Fruit fly (Drosophila melanogaster) whole organism, embryonic: ENCODE data around the gene CG32645.

Source experiments
- CG10654 ChIP-seq: fragments of 200-800 bp; sonication (Bioruptor generic); optimal IDR thresholded peaks from 2 replicates; lab custom pipeline; 2016; ENCODE audit warnings: missing biosample characterization, missing genetic modification characterization
- CG14014 ChIP-seq: fragments of 200-800 bp; sonication (Bioruptor generic); IDR thresholded peaks from 2 replicates; pipeline ENCODE4 v1.3.6; 2022; ENCODE audit warnings: missing biosample characterization, missing genetic modification characterization
- CG1602 ChIP-seq: fragments of 200-800 bp; sonication (Bioruptor generic); optimal IDR thresholded peaks from 3 replicates; lab custom pipeline; 2016; ENCODE audit warnings: missing biosample characterization, missing genetic modification characterization
- CG17186 ChIP-seq: fragments of 200-800 bp; sonication (Bioruptor generic); optimal IDR thresholded peaks from 3 replicates; lab custom pipeline; 2017; ENCODE audit warnings: missing biosample characterization, missing genetic modification reagents, missing genetic modification characterization
- CG18262 ChIP-seq: fragments of 200-800 bp; optimal IDR thresholded peaks from 3 replicates; lab custom pipeline; 2019; ENCODE audit warnings: missing biosample characterization, mild to moderate bottlenecking, missing genetic modification characterization, moderate library complexity
- CG31365 ChIP-seq: fragments of 200-800 bp; sonication (Bioruptor generic); optimal IDR thresholded peaks from 2 replicates; lab custom pipeline; 2018; ENCODE audit warnings: missing biosample characterization, mild to moderate bottlenecking, missing genetic modification characterization
- CG4360 ChIP-seq: fragments of 200-800 bp; sonication (Bioruptor generic); IDR thresholded peaks from 2 replicates; pipeline ENCODE4 v1.3.6; 2022; ENCODE audit warnings: missing biosample characterization, missing genetic modification characterization
- CG6791 ChIP-seq: fragments of 200-800 bp; sonication (Bioruptor generic); IDR thresholded peaks from 3 replicates; pipeline ENCODE4 v1.3.6; 2022; ENCODE audit warnings: missing biosample characterization, missing genetic modification characterization; ENCODE audit not compliant: partially characterized antibody
- CG8290 ChIP-seq, 3 experiments: fragments of 200-800 bp; sonication (Bioruptor generic); optimal IDR thresholded peaks; 2 replicates each; lab custom pipeline; 2016 to 2019; ENCODE audit warnings: missing biosample characterization in 3 of 3, missing genetic modification characterization in 3 of 3, mild to moderate bottlenecking in 2 of 3, moderate library complexity in 1 of 3
- CG8478 ChIP-seq: fragments of >200 bp; optimal IDR thresholded peaks from 2 replicates; lab custom pipeline; 2018
- Dad ChIP-seq: fragments of 200-800 bp; sonication (Bioruptor generic); optimal IDR thresholded peaks from 3 replicates; lab custom pipeline; 2016; ENCODE audit warnings: missing biosample characterization, missing genetic modification characterization
- Dfd ChIP-seq, 2 experiments: fragments of >200 bp; optimal IDR thresholded peaks; 2 replicates each; lab custom pipeline; 2017; ENCODE audit warnings: missing biosample characterization in 2 of 2, missing genetic modification characterization in 2 of 2
- HLHmδ ChIP-seq: fragments of 200-800 bp; sonication (Bioruptor generic); optimal IDR thresholded peaks from 2 replicates; lab custom pipeline; 2018; ENCODE audit warnings: missing biosample characterization, mild to moderate bottlenecking, missing genetic modification characterization, moderate library complexity
- Hr78 ChIP-seq, 2 experiments: fragments of 200-800 bp in 1 of 2; fragments of >200 bp in 1 of 2; sonication (Bioruptor generic) in 1 of 2; optimal IDR thresholded peaks; 2 replicates each; lab custom pipeline; 2017 to 2019; ENCODE audit warnings: missing biosample characterization in 2 of 2, missing genetic modification characterization in 2 of 2, mild to moderate bottlenecking in 1 of 2, moderate library complexity in 1 of 2
- Optix ChIP-seq: fragments of 200-800 bp; sonication (Bioruptor generic); IDR thresholded peaks from 3 replicates; pipeline ENCODE4 v1.3.6; 2022; ENCODE audit warnings: missing biosample characterization, missing genetic modification characterization
- Ssrp ChIP-seq: fragments of 200-800 bp; sonication (Bioruptor generic); optimal IDR thresholded peaks from 2 replicates; lab custom pipeline; 2018; ENCODE audit warnings: missing biosample characterization, mild to moderate bottlenecking, missing genetic modification characterization, moderate library complexity
- ato ChIP-seq: fragments of 200-800 bp; sonication (Bioruptor generic); IDR thresholded peaks from 2 replicates; pipeline ENCODE4 v1.3.6; 2022; ENCODE audit warnings: missing biosample characterization, missing genetic modification characterization; ENCODE audit not compliant: partially characterized antibody
- btn ChIP-seq: fragments of 200-800 bp; sonication (Bioruptor generic); optimal IDR thresholded peaks from 2 replicates; lab custom pipeline; 2016; ENCODE audit warnings: missing biosample characterization, missing genetic modification characterization
- cato ChIP-seq: fragments of 200-800 bp; sonication (Bioruptor generic); optimal IDR thresholded peaks from 2 replicates; lab custom pipeline; 2016; ENCODE audit warnings: missing biosample characterization, missing genetic modification characterization, borderline replicate concordance
- chn ChIP-seq: fragments of 200-800 bp; sonication (Bioruptor generic); optimal IDR thresholded peaks from 2 replicates; lab custom pipeline; 2016; ENCODE audit warnings: missing biosample characterization, missing genetic modification characterization
- dmrt11E ChIP-seq: fragments of 200-800 bp; sonication (Bioruptor generic); optimal IDR thresholded peaks from 3 replicates; lab custom pipeline; 2018; ENCODE audit warnings: missing biosample characterization, mild to moderate bottlenecking, missing genetic modification characterization, moderate library complexity
- dpn ChIP-seq, 2 experiments: fragments of 200-800 bp; sonication (Bioruptor generic); optimal IDR thresholded peaks; 3 replicates each; lab custom pipeline; 2016; ENCODE audit warnings: missing biosample characterization in 2 of 2, missing genetic modification characterization in 2 of 2
- eyg ChIP-seq: fragments of 200-800 bp; sonication (Bioruptor generic); optimal IDR thresholded peaks from 3 replicates; lab custom pipeline; 2016; ENCODE audit warnings: missing biosample characterization, missing genetic modification characterization
- fd96Cb ChIP-seq: fragments of 200-800 bp; sonication (Bioruptor generic); optimal IDR thresholded peaks from 2 replicates; lab custom pipeline; 2018; ENCODE audit warnings: missing biosample characterization, mild to moderate bottlenecking, missing genetic modification characterization, moderate library complexity
- gro ChIP-seq: fragments of 200-800 bp; sonication (Bioruptor generic); optimal IDR thresholded peaks from 2 replicates; lab custom pipeline; 2016; ENCODE audit warnings: missing biosample characterization, missing genetic modification characterization
- gsb-n ChIP-seq: fragments of 200-800 bp; sonication (Bioruptor generic); optimal IDR thresholded peaks from 3 replicates; lab custom pipeline; 2018; ENCODE audit warnings: missing biosample characterization, mild to moderate bottlenecking, missing genetic modification characterization
- lmd ChIP-seq: fragments of 200-800 bp; sonication (Bioruptor generic); IDR thresholded peaks from 2 replicates; pipeline ENCODE4 v1.3.6; 2022; ENCODE audit warnings: missing biosample characterization, missing genetic modification characterization
- nmo ChIP-seq: fragments of 200-800 bp; sonication (Bioruptor generic); optimal IDR thresholded peaks from 2 replicates; lab custom pipeline; 2018; ENCODE audit warnings: missing biosample characterization, mild to moderate bottlenecking, missing genetic modification characterization, moderate library complexity
- otp ChIP-seq: fragments of 200-800 bp; sonication (Bioruptor generic); IDR thresholded peaks from 3 replicates; pipeline ENCODE4, ENCODE4 v1.3.6; 2022; ENCODE audit warnings: missing biosample characterization, missing genetic modification characterization
- pan ChIP-seq, 4 experiments: fragments of >200 bp in 3 of 4; fragments of 200-800 bp in 1 of 4; sonication (Bioruptor generic) in 1 of 4; optimal IDR thresholded peaks in 3 of 4; IDR thresholded peaks in 1 of 4; 2 replicates each; pipeline versions ENCODE4 v1.3.6 to Lab custom; 2017 to 2022; ENCODE audit warnings: missing biosample characterization in 2 of 4, missing genetic modification characterization in 2 of 4, mixed read lengths in 1 of 4
- pb ChIP-seq: fragments of 200-800 bp; sonication (Bioruptor generic); optimal IDR thresholded peaks from 3 replicates; lab custom pipeline; 2016; ENCODE audit warnings: missing biosample characterization, missing genetic modification characterization
- ro ChIP-seq: fragments of 200-800 bp; sonication (Bioruptor generic); IDR thresholded peaks from 2 replicates; pipeline ENCODE4 v1.3.6; 2022; ENCODE audit warnings: missing biosample characterization, missing genetic modification characterization
- sens ChIP-seq: fragments of 200-800 bp; sonication (Bioruptor generic); peaks from one replicate; lab custom pipeline; 2016; ENCODE audit warnings: missing biosample characterization, missing genetic modification characterization
- shn ChIP-seq: fragments of 200-800 bp; sonication (Bioruptor generic); optimal IDR thresholded peaks from 3 replicates; lab custom pipeline; 2016; ENCODE audit warnings: missing biosample characterization, missing genetic modification characterization
- sisA ChIP-seq: fragments of 200-800 bp; sonication (Bioruptor generic); IDR thresholded peaks from 2 replicates; pipeline ENCODE4 v1.3.6; 2022; ENCODE audit warnings: missing biosample characterization, missing genetic modification characterization
- so ChIP-seq: fragments of 200-800 bp; sonication (Bioruptor generic); IDR thresholded peaks from 3 replicates; pipeline ENCODE4 v1.3.6; 2022; ENCODE audit warnings: missing biosample characterization, missing genetic modification characterization
- sqz ChIP-seq: fragments of 200-800 bp; sonication (Bioruptor generic); optimal IDR thresholded peaks from 3 replicates; lab custom pipeline; 2018; ENCODE audit warnings: missing biosample characterization, mild to moderate bottlenecking, missing genetic modification characterization
- ssp ChIP-seq: fragments of 200-800 bp; sonication (Bioruptor generic); IDR thresholded peaks from 2 replicates; pipeline ENCODE4 v1.3.6; 2022; ENCODE audit warnings: missing biosample characterization, missing genetic modification characterization
- toy ChIP-seq: fragments of 200-800 bp; sonication (Bioruptor generic); IDR thresholded peaks from 2 replicates; pipeline ENCODE4 v1.3.6; 2022; ENCODE audit warnings: missing biosample characterization, missing genetic modification characterization
- ttk ChIP-seq: fragments of 200-800 bp; sonication (Bioruptor generic); IDR thresholded peaks from 2 replicates; pipeline ENCODE4 v2.1.2; 2022; ENCODE audit warnings: missing biosample characterization, missing genetic modification characterization
- tup ChIP-seq: fragments of 200-800 bp; sonication (Bioruptor generic); optimal IDR thresholded peaks from 2 replicates; lab custom pipeline; 2016; ENCODE audit warnings: missing biosample characterization, mild to moderate bottlenecking, missing genetic modification characterization, moderate library complexity

The CG32645 gene

DNA sequence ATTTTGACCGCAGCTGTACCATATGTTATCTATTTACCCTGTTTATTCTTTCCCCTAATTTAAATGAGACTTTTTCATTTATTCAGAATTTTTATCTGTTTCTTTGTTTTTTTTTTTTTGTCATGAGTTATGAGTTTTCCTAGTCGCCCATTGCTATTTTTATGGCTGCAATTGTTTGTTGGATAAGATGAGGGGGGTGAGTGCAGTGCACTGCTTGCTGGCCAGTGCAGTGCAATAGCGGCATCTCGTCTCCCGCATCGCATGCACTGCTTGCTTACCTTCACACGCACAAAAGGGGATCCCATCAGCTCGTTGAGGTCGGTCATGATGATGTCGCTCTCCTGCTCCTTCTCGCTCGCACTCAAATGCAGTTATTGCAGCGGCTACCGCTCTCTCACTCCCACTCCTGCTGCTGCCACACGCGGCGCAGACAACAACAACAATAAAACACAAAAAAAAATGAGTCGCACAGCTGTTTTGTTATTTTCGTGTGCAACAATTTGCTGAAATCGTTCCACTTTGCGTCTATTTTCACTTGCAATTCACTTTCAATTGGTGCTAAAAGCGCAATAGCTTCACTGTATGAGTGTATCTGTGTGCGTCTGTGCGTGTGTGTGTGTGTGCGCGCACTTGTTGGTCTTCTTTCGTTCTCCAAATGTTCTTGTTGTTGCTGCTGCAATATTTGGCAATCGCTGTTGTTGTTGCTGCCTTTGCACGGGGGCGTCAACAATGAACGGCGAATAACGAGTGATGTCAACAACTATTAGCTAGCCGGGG lies 10.8 kb upstream of the CG32645 start (continued):
- TF ChIP-seq Ssrp (tag; lab: Kevin White, UChicago): peak; percentile 24
- TF ChIP-seq ssp (GFP tag; lab: Robert Waterston, UW): 0 out of 2 replicates have a peak, but pooled peaks have one; percentile 16
- peak; percentile 3 for TF ChIP-seq CG10654 (GFP tag; lab: Kevin White, UChicago)
- 0 out of 3 replicates have a peak, but pooled peaks have one; percentile 37 for TF ChIP-seq Optix (GFP tag; lab: Robert Waterston, UW)
- TF ChIP-seq fd96Cb (tag; lab: Kevin White, UChicago): peak; percentile 30
- TF ChIP-seq sqz (GFP tag; lab: Kevin White, UChicago): peak; percentile 63
- no peak for TF ChIP-seq eyg (GFP tag; lab: Kevin White, UChicago)
- TF ChIP-seq tup (GFP tag; lab: Kevin White, UChicago): no peak
- peak; percentile 38; the same call in 1 of the 2 replicates for TF ChIP-seq sisA
- peak; percentile 7 for TF ChIP-seq CG18262 (tag; lab: Kevin White, UChicago)
- TF ChIP-seq lmd (GFP tag; lab: Robert Waterston, UW): peak; percentile 54
- TF ChIP-seq chn: peak; percentile 67
- TF ChIP-seq Dad (GFP tag; lab: Kevin White, UChicago): peak; percentile 4
- TF ChIP-seq ato (GFP tag; lab: Robert Waterston, UW): peak; percentile 18; the same call in 1 of the 2 replicates
- peak; percentile 27 for TF ChIP-seq CG1602
- TF ChIP-seq shn: peak; percentile 41
- TF ChIP-seq dpn (GFP tag; optimal IDR thresholded peaks at IDR 0.05; lab: Kevin White, UChicago): peak; percentile 10 to 32
- no peak for TF ChIP-seq toy (GFP tag; lab: Robert Waterston, UW)
- TF ChIP-seq so (GFP tag; lab: Robert Waterston, UW): no peak; the same call in 2 of the 3 replicates
- TF ChIP-seq HLHmδ (GFP tag; lab: Kevin White, UChicago): peak; percentile 30
- no peak for TF ChIP-seq pan (optimal IDR thresholded peaks at IDR 0.05; lab: Kevin White, UChicago)
- peak in 1 of 2 experiments; percentile 30 for TF ChIP-seq pan (GFP tag; optimal IDR thresholded peaks at IDR 0.05 in 1 of 2, IDR thresholded peaks at IDR 0.05 in 1 of 2)
- TF ChIP-seq CG8290 (GFP tag; optimal IDR thresholded peaks at IDR 0.05; lab: Kevin White, UChicago): peak; percentile 67
- peak in 1 of 2 experiments; percentile 20 for TF ChIP-seq CG8290 (tag; optimal IDR thresholded peaks at IDR 0.05; lab: Kevin White, UChicago)
- peak; percentile 95 for TF ChIP-seq sens (GFP tag; lab: Kevin White, UChicago)
- peak; percentile 1 for TF ChIP-seq gsb-n (tag; lab: Kevin White, UChicago)
- TF ChIP-seq pb (GFP tag; lab: Kevin White, UChicago): peak; percentile 35
- 0 out of 3 replicates have a peak, but pooled peaks have one; percentile 31 for TF ChIP-seq CG6791 (GFP tag; lab: Robert Waterston, UW)
- TF ChIP-seq gro: no peak
- TF ChIP-seq nmo (GFP tag; lab: Kevin White, UChicago): peak; percentile 16
- peak; percentile 29; the same call in 1 of the 2 replicates for TF ChIP-seq ttk (GFP tag; lab: Robert Waterston, UW)
- peak; percentile 21 for TF ChIP-seq dmrt11E (tag; lab: Kevin White, UChicago)
- peak; percentile 97 for TF ChIP-seq CG31365 (tag; lab: Kevin White, UChicago)
- peak; percentile 45; the same call in 1 of the 3 replicates for TF ChIP-seq otp (GFP tag; lab: Robert Waterston, UW)
- TF ChIP-seq Hr78 (GFP tag; optimal IDR thresholded peaks at IDR 0.05; lab: Kevin White, UChicago): peak in 1 of 2 experiments; percentile 4
- peak; percentile 19; the same call in 1 of the 2 replicates for TF ChIP-seq CG14014
- peak; percentile 22 for TF ChIP-seq cato
- peak; percentile 79 for TF ChIP-seq CG4360 (GFP tag; lab: Robert Waterston, UW)
- no peak for TF ChIP-seq CG17186 (GFP tag; lab: Kevin White, UChicago)
- TF ChIP-seq btn: peak; percentile 55
- peak; percentile 43; the same call in 1 of the 2 replicates for TF ChIP-seq ro (GFP tag; lab: Robert Waterston, UW)
- TF ChIP-seq Dfd (GFP tag; optimal IDR thresholded peaks at IDR 0.05; lab: Kevin White, UChicago): peak in 1 of 2 experiments; percentile 51
- TF ChIP-seq CG8478: peak; percentile 88
